Fruit fly (Drosophila melanogaster): ENCODE measurements around the gene Dhc1.

DNA sequence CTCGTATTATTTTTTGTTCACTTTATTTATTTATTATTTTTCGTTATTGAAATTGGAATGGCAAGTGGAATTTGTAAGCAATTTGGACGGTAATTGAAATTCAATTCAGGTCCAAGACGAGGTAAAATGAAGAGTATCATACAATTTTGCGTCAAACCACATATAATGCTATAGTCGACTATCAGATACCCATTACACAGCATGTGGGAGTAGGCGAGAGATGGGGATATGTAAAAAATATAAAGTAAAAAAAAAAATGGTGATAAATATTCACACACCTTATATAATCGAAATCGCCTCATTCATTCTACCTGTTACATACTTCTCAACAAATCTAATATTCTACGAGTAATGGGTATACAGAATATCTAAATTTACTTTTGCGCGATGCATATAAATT is 62.2 kb downstream of the Dhc1 start:
- no peak for TF ChIP-seq CG8478 (optimal IDR thresholded peaks at IDR 0.05)
- TF ChIP-seq CTCF (optimal IDR thresholded peaks at IDR 0.05) = no peak

All from S2 (cell line).